Fruit fly (Drosophila melanogaster): ENCODE results near the gene CG42558.

Gene CG42558

dm6 chr3R:29930286-29930685, 2.8 kb upstream of the CG42558 start, which contains the start of gene alpha-Man-Ic:
TSS of gene alpha-Man-Ic (minus strand) at chr3R:29930386.
- TF ChIP-seq toe (GFP tag; optimal IDR thresholded peaks at IDR 0.05) (no peak), CG11617 (GFP tag; optimal IDR thresholded peaks at IDR 0.05) (no peak), CG1620 (GFP tag; optimal IDR thresholded peaks at IDR 0.05) (no peak), ovo (GFP tag; optimal IDR thresholded peaks at IDR 0.05) (no peak), pad (GFP tag; optimal IDR thresholded peaks at IDR 0.05) (no peak), kay (GFP tag; ENCODE audit: borderline replicate concordance) (no peak)

- TF ChIP-seq toe (GFP tag; optimal IDR thresholded peaks at IDR 0.05), result no peak
- TF ChIP-seq tj (GFP tag; optimal IDR thresholded peaks at IDR 0.05), result no peak
- peak; percentile 74 for TF ChIP-seq bab1 (GFP tag; optimal IDR thresholded peaks at IDR 0.05)
- no peak for TF ChIP-seq CG14711 (tag; optimal IDR thresholded peaks at IDR 0.05)
- TF ChIP-seq kay (GFP tag; ENCODE audit: borderline replicate concordance), result no peak
- TF ChIP-seq CG11617 (GFP tag; optimal IDR thresholded peaks at IDR 0.05), result peak; percentile 2
- TF ChIP-seq CG1620 (GFP tag; optimal IDR thresholded peaks at IDR 0.05), result no peak
- no peak for TF ChIP-seq cnc (optimal IDR thresholded peaks at IDR 0.05)
- TF ChIP-seq Crg-1 (GFP tag; optimal IDR thresholded peaks at IDR 0.05), result no peak
- TF ChIP-seq CG12768 (GFP tag; optimal IDR thresholded peaks at IDR 0.05), result no peak
- TF ChIP-seq ovo (GFP tag; optimal IDR thresholded peaks at IDR 0.05), result no peak
- no peak for TF ChIP-seq Clk (GFP tag; optimal IDR thresholded peaks at IDR 0.05)
- no peak for TF ChIP-seq cic (GFP tag; optimal IDR thresholded peaks at IDR 0.05)
Observed at dm6 chr3R:29935756-29936155, 2.7 kb downstream of the CG42558 start, which contains the start of the genes eIF2Balpha and Vps13B. TSS of gene eIF2Balpha (minus strand) at chr3R:29935888. TSS of gene Vps13B (plus strand) at chr3R:29935978.

- no peak for TF ChIP-seq bab1 (GFP tag; optimal IDR thresholded peaks at IDR 0.05)
- no peak for TF ChIP-seq kay (GFP tag; ENCODE audit: borderline replicate concordance)
- no peak for TF ChIP-seq tj (GFP tag; optimal IDR thresholded peaks at IDR 0.05)
Observed at dm6 chr3R:29959329-29959728, 26.2 kb downstream of the CG42558 start.

- TF ChIP-seq Mnt (GFP tag; optimal IDR thresholded peaks at IDR 0.05) (no peak), tj (GFP tag; optimal IDR thresholded peaks at IDR 0.05) (no peak), cnc (optimal IDR thresholded peaks at IDR 0.05) (no peak), Clk (GFP tag; optimal IDR thresholded peaks at IDR 0.05) (no peak), CG12768 (GFP tag; optimal IDR thresholded peaks at IDR 0.05) (no peak), CG7045 (GFP tag; optimal IDR thresholded peaks at IDR 0.05) (no peak), CG14711 (tag; optimal IDR thresholded peaks at IDR 0.05) (no peak), Crg-1 (GFP tag; optimal IDR thresholded peaks at IDR 0.05) (no peak), bab1 (GFP tag; optimal IDR thresholded peaks at IDR 0.05) (no peak), toe (GFP tag; optimal IDR thresholded peaks at IDR 0.05) (no peak), ovo (GFP tag; optimal IDR thresholded peaks at IDR 0.05) (no peak), CG5204 (GFP tag; optimal IDR thresholded peaks at IDR 0.05) (no peak), cic (GFP tag; optimal IDR thresholded peaks at IDR 0.05) (no peak)
Observed at dm6 chr3R:29963102-29963501, 30.0 kb downstream of the CG42558 start.

dm6 chr3R:29969347-29969746, 36.3 kb downstream of the CG42558 start, which contains the start of gene TkR99D:
TSS of gene TkR99D (minus strand) at chr3R:29969447.
- no peak for TF ChIP-seq bab1 (GFP tag; optimal IDR thresholded peaks at IDR 0.05)
- TF ChIP-seq CG14711 (tag; optimal IDR thresholded peaks at IDR 0.05), result no peak
- TF ChIP-seq CG1620 (GFP tag; optimal IDR thresholded peaks at IDR 0.05), result no peak
- no peak for TF ChIP-seq CG12768 (GFP tag; optimal IDR thresholded peaks at IDR 0.05)
- no peak for TF ChIP-seq toe (GFP tag; optimal IDR thresholded peaks at IDR 0.05)
- TF ChIP-seq Crg-1 (GFP tag; optimal IDR thresholded peaks at IDR 0.05), result no peak
- TF ChIP-seq ovo (GFP tag; optimal IDR thresholded peaks at IDR 0.05), result no peak
- no peak for TF ChIP-seq Hr96 (GFP tag; optimal IDR thresholded peaks at IDR 0.05)
- TF ChIP-seq Mnt (GFP tag; optimal IDR thresholded peaks at IDR 0.05), result no peak
- no peak for TF ChIP-seq kay (GFP tag; ENCODE audit: borderline replicate concordance)
- TF ChIP-seq cic (GFP tag; optimal IDR thresholded peaks at IDR 0.05), result no peak
- TF ChIP-seq CG7045 (GFP tag; optimal IDR thresholded peaks at IDR 0.05), result no peak
- no peak for TF ChIP-seq tj (GFP tag; optimal IDR thresholded peaks at IDR 0.05)
- no peak for TF ChIP-seq CG33017 (tag; optimal IDR thresholded peaks at IDR 0.05)
- TF ChIP-seq CG11617 (GFP tag; optimal IDR thresholded peaks at IDR 0.05), result no peak
- TF ChIP-seq CG7101 (tag; optimal IDR thresholded peaks at IDR 0.05), result no peak

- TF ChIP-seq tj (GFP tag; optimal IDR thresholded peaks at IDR 0.05) (no peak), CG7101 (tag; optimal IDR thresholded peaks at IDR 0.05) (no peak), pad (GFP tag; optimal IDR thresholded peaks at IDR 0.05) (no peak), bab1 (GFP tag; optimal IDR thresholded peaks at IDR 0.05) (no peak), cnc (optimal IDR thresholded peaks at IDR 0.05) (no peak), Hr96 (GFP tag; optimal IDR thresholded peaks at IDR 0.05) (no peak), CG14711 (tag; optimal IDR thresholded peaks at IDR 0.05) (no peak), CG12768 (GFP tag; optimal IDR thresholded peaks at IDR 0.05) (no peak), CG11617 (GFP tag; optimal IDR thresholded peaks at IDR 0.05) (no peak), kay (GFP tag; ENCODE audit: borderline replicate concordance) (no peak), Mnt (GFP tag; optimal IDR thresholded peaks at IDR 0.05) (no peak), ovo (GFP tag; optimal IDR thresholded peaks at IDR 0.05) (no peak), CG1620 (GFP tag; optimal IDR thresholded peaks at IDR 0.05) (no peak)
Observed at dm6 chr3R:29978595-29978994, 45.5 kb downstream of the CG42558 start.

dm6 chr3R:29981479-29981878, 48.4 kb downstream of the CG42558 start:
- TF ChIP-seq bab1 (GFP tag; optimal IDR thresholded peaks at IDR 0.05) (no peak), cic (GFP tag; optimal IDR thresholded peaks at IDR 0.05) (no peak)

All from whole organism, adult.